Worm (Caenorhabditis elegans): ENCODE measurements around the gene npp-3.

DNA sequence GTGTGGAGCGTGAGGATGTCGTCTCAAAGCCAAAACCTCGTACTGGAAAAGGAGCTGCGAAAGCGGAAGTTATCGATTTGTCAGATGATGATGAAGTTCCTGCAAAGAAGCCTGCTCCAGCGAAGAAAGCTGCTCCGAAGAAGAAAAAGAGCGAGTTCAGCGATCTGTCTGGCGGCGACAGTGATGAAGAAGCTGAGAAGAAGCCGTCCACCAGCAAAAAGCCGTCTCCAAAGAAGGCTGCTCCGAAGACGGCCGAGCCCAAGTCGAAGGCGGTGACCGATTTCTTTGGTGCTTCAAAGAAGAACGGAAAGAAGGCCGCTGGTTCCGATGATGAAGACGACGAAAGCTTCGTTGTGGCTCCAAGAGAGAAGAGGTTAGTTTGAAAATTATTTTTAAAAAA lies 5.2 kb upstream of the npp-3 start:
- no peak for TF ChIP-seq ztf-4 (tag; optimal IDR thresholded peaks at IDR 0.05)
- no peak for TF ChIP-seq ceh-82 (tag; optimal IDR thresholded peaks at IDR 0.05)
- TF ChIP-seq nhr-76 (tag; optimal IDR thresholded peaks at IDR 0.05), result no peak
- no peak for TF ChIP-seq ama-1 (optimal IDR thresholded peaks at IDR 0.05)
- no peak for TF ChIP-seq pha-4 (tag; optimal IDR thresholded peaks at IDR 0.05)

All from whole organism, L3 larva.